Worm (Caenorhabditis elegans) whole organism, midembryonic: ENCODE measurements around the gene srn-1.

ENCODE experiments used
- T22C8.4 ChIP-seq: fragments of 200-800 bp; sonication (Bioruptor generic); IDR thresholded peaks from 2 replicates; pipeline ENCODE4 v1.3.6; 2022; ENCODE audit warnings: missing genetic modification characterization, missing compliant biosample characterization
- cog-1 ChIP-seq: sonication (generic microtip); optimal IDR thresholded peaks from 2 replicates; lab custom pipeline; 2016; ENCODE audit warnings: missing genetic modification characterization, missing compliant biosample characterization
- flt-1 ChIP-seq: fragments of 200-800 bp; sonication (Bioruptor generic); IDR thresholded peaks from 2 replicates; pipeline ENCODE4 v1.3.6; 2022; ENCODE audit warnings: missing genetic modification characterization, missing compliant biosample characterization
- klf-2 ChIP-seq: fragments of 200-800 bp; sonication (Bioruptor generic); conservative IDR thresholded peaks from 2 replicates; pipeline ENCODE4 v1.3.6; 2022; ENCODE audit warnings: missing genetic modification reagents, missing genetic modification characterization, missing compliant biosample characterization
- med-1 ChIP-seq: sonication (generic microtip); optimal IDR thresholded peaks from 2 replicates; lab custom pipeline; 2017; ENCODE audit warnings: missing genetic modification characterization, mild to moderate bottlenecking, missing compliant biosample characterization, antibody characterized with exemption, missing genetic modification reagents; ENCODE audit not compliant: insufficient read depth
- ref-1 ChIP-seq: fragments of 200-800 bp; sonication (Bioruptor generic); conservative IDR thresholded peaks from 2 replicates; pipeline ENCODE4 v1.3.6; 2022; ENCODE audit warnings: missing genetic modification reagents, missing genetic modification characterization, missing compliant biosample characterization
- tab-1 ChIP-seq: fragments of 200-800 bp; sonication (Bioruptor generic); IDR thresholded peaks from 2 replicates; pipeline ENCODE4 v1.3.6; 2022; ENCODE audit warnings: missing genetic modification characterization, missing compliant biosample characterization
- ztf-23 ChIP-seq: fragments of 200-800 bp; sonication (Bioruptor generic); IDR thresholded peaks from 2 replicates; pipeline ENCODE4 v1.3.6; 2022; ENCODE audit warnings: missing genetic modification reagents, missing genetic modification characterization, missing compliant biosample characterization
- ztf-29 ChIP-seq: fragments of 200-800 bp; sonication (Bioruptor generic); IDR thresholded peaks from 2 replicates; pipeline ENCODE4 v1.3.6; 2022; ENCODE audit warnings: missing genetic modification reagents, missing genetic modification characterization, missing compliant biosample characterization

DNA sequence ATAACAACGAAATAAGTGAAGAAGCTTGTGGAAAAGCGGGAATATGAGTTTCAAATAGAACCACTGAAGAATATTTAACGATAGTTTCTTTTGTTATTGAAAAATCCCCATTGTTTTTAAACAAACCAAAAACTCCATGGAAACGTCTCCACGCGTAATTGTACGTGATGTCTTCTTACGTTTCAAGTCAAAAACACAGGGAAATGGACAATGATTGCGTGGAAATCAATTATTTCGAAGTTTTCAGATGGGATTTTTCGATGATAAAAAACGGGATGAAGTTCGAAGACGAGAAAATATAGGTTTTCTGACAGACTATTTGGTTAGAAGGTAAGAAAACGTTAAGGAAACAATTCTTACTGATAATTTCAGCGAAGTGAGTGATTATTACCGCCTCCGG, 5.1 kb downstream of the srn-1 start, which contains the start of the genes K12B6.4 and spe-49:
- no peak for TF ChIP-seq flt-1 (GFP tag; lab: Robert Waterston, UW)
- no peak for TF ChIP-seq tab-1 (GFP tag; lab: Robert Waterston, UW)
- TF ChIP-seq ztf-23 (GFP tag; lab: Robert Waterston, UW) = no peak
- TF ChIP-seq ref-1 = no peak
- no peak for TF ChIP-seq med-1 (GFP tag; lab: Kevin White, UChicago)
- no peak for TF ChIP-seq klf-2 (GFP tag; lab: Robert Waterston, UW)
- TF ChIP-seq ztf-29 (GFP tag; lab: Robert Waterston, UW) = no peak
- TF ChIP-seq T22C8.4 (GFP tag; lab: Robert Waterston, UW) = no peak
- no peak for TF ChIP-seq cog-1 (tag; lab: Kevin White, UChicago)
